Worm (Caenorhabditis elegans) whole organism, dauer: Measurements from ENCODE around the gene K08F9.4.
"Not testable (repeated sequence)": the region's sequence is repeated elsewhere in the genome, so short reads cannot be mapped to it uniquely, and the experiment has no call there.

Source experiments
- unc-62 ChIP-seq: sonication (generic microtip); optimal IDR thresholded peaks from 2 replicates; lab custom pipeline; 2017; ENCODE audit warnings: missing biosample characterization, missing genetic modification reagents, missing genetic modification characterization

Gene K08F9.4

ce11 chrV:15143798-15144197, at the start of gene K08F9.4:
TSS of gene K08F9.4 (plus strand) at chrV:15144019.
- TF ChIP-seq unc-62, result no peak

- TF ChIP-seq unc-62, result no peak
Observed at ce11 chrV:15094749-15095148, 49.1 kb upstream of the K08F9.4 start, which contains the start of gene srx-78. TSS of gene srx-78 (plus strand) at chrV:15095049.

ce11 chrV:15099447-15099846, 44.4 kb upstream of the K08F9.4 start, which contains the start of gene C01G10.1:
TSS of gene C01G10.1 (plus strand) at chrV:15099747.
- no peak for TF ChIP-seq unc-62

- not testable (repeated sequence) for TF ChIP-seq unc-62
Observed at ce11 chrV:15105893-15106598, 37.8 kb upstream of the K08F9.4 start, which contains the start of gene C01G10.14. TSS of gene C01G10.14 (minus strand) at chrV:15105943.

- TF ChIP-seq unc-62, result no peak
Observed at ce11 chrV:15109260-15109659, 34.6 kb upstream of the K08F9.4 start, which contains the start of gene Y75B12A.2. TSS of gene Y75B12A.2 (plus strand) at chrV:15109560.

- no peak for TF ChIP-seq unc-62
Observed at ce11 chrV:15111660-15112059, 32.2 kb upstream of the K08F9.4 start, which contains the start of gene T01G5.7. TSS of gene T01G5.7 (plus strand) at chrV:15111960.

- TF ChIP-seq unc-62, result no peak
Observed at ce11 chrV:15113992-15114391, 29.8 kb upstream of the K08F9.4 start, which contains the start of gene T01G5.6. TSS of gene T01G5.6 (minus strand) at chrV:15114092.

ce11 chrV:15115968-15116367, 27.9 kb upstream of the K08F9.4 start, which contains the start of gene T01G5.8:
TSS of gene T01G5.8 (plus strand) at chrV:15116268.
- TF ChIP-seq unc-62, result not testable (repeated sequence)

- no peak for TF ChIP-seq unc-62
Observed at ce11 chrV:15119517-15119916, 24.3 kb upstream of the K08F9.4 start, which contains the start of gene flor-1. TSS of gene flor-1 (minus strand) at chrV:15119617.

- TF ChIP-seq unc-62, result not testable (repeated sequence)
Observed at ce11 chrV:15125162-15125561, 18.7 kb upstream of the K08F9.4 start, which contains the start of gene ugt-30. TSS of gene ugt-30 (minus strand) at chrV:15125262.

- no peak for TF ChIP-seq unc-62
Observed at ce11 chrV:15127413-15127812, 16.4 kb upstream of the K08F9.4 start, which contains the start of gene srj-27. TSS of gene srj-27 (minus strand) at chrV:15127513.

- TF ChIP-seq unc-62, result no peak
Observed at ce11 chrV:15127955-15128354, 15.9 kb upstream of the K08F9.4 start, which contains the start of gene srr-7. TSS of gene srr-7 (plus strand) at chrV:15128255.

- TF ChIP-seq unc-62, result no peak
Observed at ce11 chrV:15132423-15132822, 11.4 kb upstream of the K08F9.4 start, which contains the start of gene str-171. TSS of gene str-171 (minus strand) at chrV:15132523.

ce11 chrV:15133812-15134211, 10.0 kb upstream of the K08F9.4 start:
- TF ChIP-seq unc-62, result no peak

- no peak for TF ChIP-seq unc-62
Observed at ce11 chrV:15136772-15137171, 7.0 kb upstream of the K08F9.4 start, which contains the start of gene aipl-1. TSS of gene aipl-1 (minus strand) at chrV:15136801.

ce11 chrV:15139811-15140210, 4.0 kb upstream of the K08F9.4 start:
- TF ChIP-seq unc-62, result no peak

ce11 chrV:15140247-15140646, 3.6 kb upstream of the K08F9.4 start, which contains the start of gene K08F9.3:
TSS of gene K08F9.3 (plus strand) at chrV:15140547.
- TF ChIP-seq unc-62, result no peak

- no peak for TF ChIP-seq unc-62
Observed at ce11 chrV:15143285-15143684, 534 bp upstream of the K08F9.4 start, which contains the start of gene K08F9.1. TSS of gene K08F9.1 (minus strand) at chrV:15143385.
